Fruit fly (Drosophila melanogaster) whole organism, embryonic: ENCODE data around the gene CG34461.

Experiments
- Adf1 ChIP-seq: fragments of 200-800 bp; sonication (Bioruptor generic); IDR thresholded peaks from 2 replicates; pipeline ENCODE4 v1.3.6; 2022; ENCODE audit warnings: missing biosample characterization, missing genetic modification characterization
- Atf3 ChIP-seq: fragments of 200-800 bp; sonication (Bioruptor generic); optimal IDR thresholded peaks from 3 replicates; lab custom pipeline; 2016; ENCODE audit warnings: missing biosample characterization, missing genetic modification characterization
- CG12155 ChIP-seq: fragments of 200-800 bp; sonication (Bioruptor generic); optimal IDR thresholded peaks from 3 replicates; lab custom pipeline; 2016; ENCODE audit warnings: missing biosample characterization, missing genetic modification characterization
- CG12744 ChIP-seq: fragments of 200-800 bp; sonication (Bioruptor generic); optimal IDR thresholded peaks from 2 replicates; lab custom pipeline; 2016; ENCODE audit warnings: missing biosample characterization, missing genetic modification characterization
- CG13424 ChIP-seq: fragments of 200-800 bp; sonication (Bioruptor generic); optimal IDR thresholded peaks from 2 replicates; lab custom pipeline; 2019; ENCODE audit warnings: missing biosample characterization, mild to moderate bottlenecking, missing genetic modification characterization, moderate library complexity
- CG14050 ChIP-seq: fragments of 200-800 bp; sonication (Bioruptor generic); IDR thresholded peaks from 3 replicates; pipeline ENCODE4 v1.3.6; 2022; ENCODE audit warnings: missing biosample characterization, missing genetic modification characterization
- CG14441 ChIP-seq: fragments of 200-800 bp; sonication (Bioruptor generic); IDR thresholded peaks from 2 replicates; pipeline ENCODE4 v1.3.6; 2022; ENCODE audit warnings: missing biosample characterization, missing genetic modification characterization
- CG14667 ChIP-seq: fragments of 200-800 bp; sonication (Bioruptor generic); IDR thresholded peaks from 2 replicates; pipeline ENCODE4 v1.3.6; 2022; ENCODE audit warnings: missing biosample characterization, missing genetic modification characterization
- CG14965 ChIP-seq: fragments of 200-800 bp; sonication (Bioruptor generic); optimal IDR thresholded peaks from 2 replicates; lab custom pipeline; 2016; ENCODE audit warnings: missing biosample characterization, missing genetic modification characterization, borderline replicate concordance
- CG15011 ChIP-seq: fragments of 200-800 bp; sonication (Bioruptor generic); optimal IDR thresholded peaks from 3 replicates; lab custom pipeline; 2018; ENCODE audit warnings: missing biosample characterization, mild to moderate bottlenecking, missing genetic modification characterization
- CG1832 ChIP-seq: fragments of 200-800 bp; sonication (Bioruptor generic); optimal IDR thresholded peaks from 2 replicates; lab custom pipeline; 2017; ENCODE audit warnings: missing biosample characterization, mild to moderate bottlenecking, missing genetic modification characterization, inconsistent platforms
- CG2199 ChIP-seq: fragments of 200-800 bp; sonication (Bioruptor generic); IDR thresholded peaks from 3 replicates; pipeline ENCODE4 v1.3.6; 2022; ENCODE audit warnings: missing biosample characterization, missing genetic modification characterization
- CG30020 ChIP-seq: fragments of 200-800 bp; optimal IDR thresholded peaks from 2 replicates; lab custom pipeline; 2019; ENCODE audit warnings: missing biosample characterization, mild to moderate bottlenecking, missing genetic modification characterization, moderate library complexity
- CG30403 ChIP-seq: fragments of 200-800 bp; sonication (Bioruptor generic); optimal IDR thresholded peaks from 3 replicates; lab custom pipeline; 2016; ENCODE audit warnings: missing biosample characterization, missing genetic modification characterization
- CG31365 ChIP-seq: fragments of 200-800 bp; sonication (Bioruptor generic); optimal IDR thresholded peaks from 2 replicates; lab custom pipeline; 2018; ENCODE audit warnings: missing biosample characterization, mild to moderate bottlenecking, missing genetic modification characterization
- CG5180 ChIP-seq: fragments of 200-800 bp; sonication (Bioruptor generic); optimal IDR thresholded peaks from 3 replicates; lab custom pipeline; 2017; ENCODE audit warnings: missing biosample characterization, missing genetic modification characterization, mild to moderate bottlenecking, moderate library complexity, missing genetic modification reagents
- CG6854 ChIP-seq: fragments of 200-800 bp; sonication (Bioruptor generic); optimal IDR thresholded peaks from 3 replicates; lab custom pipeline; 2017; ENCODE audit warnings: missing biosample characterization, mild to moderate bottlenecking, missing genetic modification characterization
- CG7271 ChIP-seq: fragments of 200-800 bp; sonication (Bioruptor generic); optimal IDR thresholded peaks from 2 replicates; lab custom pipeline; 2018; ENCODE audit warnings: missing biosample characterization, mild to moderate bottlenecking, missing genetic modification characterization, moderate library complexity
- CG7372 ChIP-seq: fragments of 200-800 bp; sonication (Bioruptor generic); IDR thresholded peaks from 2 replicates; pipeline ENCODE4 v1.3.6; 2022; ENCODE audit warnings: missing biosample characterization, missing genetic modification characterization
- CG8478 ChIP-seq: fragments of >200 bp; optimal IDR thresholded peaks from 2 replicates; lab custom pipeline; 2018
- CG8765 ChIP-seq: fragments of 200-800 bp; sonication (Bioruptor generic); IDR thresholded peaks from 2 replicates; pipeline ENCODE4 v1.3.6; 2022; ENCODE audit warnings: missing biosample characterization, missing genetic modification characterization
- CG8944 ChIP-seq: fragments of 200-800 bp; sonication (Bioruptor generic); optimal IDR thresholded peaks from 3 replicates; lab custom pipeline; 2016; ENCODE audit warnings: missing biosample characterization, missing genetic modification characterization
- CG9215 ChIP-seq: fragments of 200-800 bp; sonication (Bioruptor generic); IDR thresholded peaks from 2 replicates; pipeline ENCODE4 v1.3.6; 2022; ENCODE audit warnings: missing biosample characterization, missing genetic modification characterization
- E2f2 ChIP-seq: fragments of 200-800 bp; sonication (Bioruptor generic); IDR thresholded peaks from 2 replicates; pipeline ENCODE4 v1.3.6; 2022; ENCODE audit warnings: missing biosample characterization, missing genetic modification characterization
- Ets65A ChIP-seq: fragments of 200-800 bp; sonication (Bioruptor generic); peaks from one replicate; lab custom pipeline; 2016; ENCODE audit warnings: missing biosample characterization, missing genetic modification characterization
- HLH3B ChIP-seq: fragments of 200-800 bp; sonication (Bioruptor generic); IDR thresholded peaks from 2 replicates; pipeline ENCODE4 v1.3.6; 2022; ENCODE audit warnings: missing biosample characterization, missing genetic modification characterization
- HLH4C ChIP-seq: fragments of 200-800 bp; sonication (Bioruptor generic); IDR thresholded peaks from 3 replicates; pipeline ENCODE4 v1.3.6; 2022; ENCODE audit warnings: missing biosample characterization, missing genetic modification characterization; ENCODE audit not compliant: partially characterized antibody
- Hsf ChIP-seq: fragments of 200-800 bp; sonication (Bioruptor generic); optimal IDR thresholded peaks from 3 replicates; lab custom pipeline; 2016; ENCODE audit warnings: missing biosample characterization, missing genetic modification characterization
- NC2α ChIP-seq: fragments of 200-800 bp; sonication (Bioruptor generic); optimal IDR thresholded peaks from 2 replicates; lab custom pipeline; 2016; ENCODE audit warnings: missing biosample characterization, missing genetic modification characterization
- Nf-YC ChIP-seq: fragments of 200-800 bp; optimal IDR thresholded peaks from 3 replicates; lab custom pipeline; 2019; ENCODE audit warnings: missing biosample characterization, mild to moderate bottlenecking, missing genetic modification characterization, moderate library complexity
- Tbp ChIP-seq: fragments of >200 bp; optimal IDR thresholded peaks from 2 replicates; lab custom pipeline; 2018; ENCODE audit warnings: missing biosample characterization, missing genetic modification characterization
- ash1 ChIP-seq: fragments of 200-800 bp; sonication (Bioruptor generic); optimal IDR thresholded peaks from 2 replicates; lab custom pipeline; 2018; ENCODE audit warnings: missing biosample characterization, mild to moderate bottlenecking, missing genetic modification characterization
- bigmax ChIP-seq: fragments of 200-800 bp; sonication (Bioruptor generic); optimal IDR thresholded peaks from 2 replicates; lab custom pipeline; 2018; ENCODE audit warnings: missing biosample characterization, mild to moderate bottlenecking, missing genetic modification characterization
- da ChIP-seq: fragments of 200-800 bp; sonication (Bioruptor generic); optimal IDR thresholded peaks from 2 replicates; lab custom pipeline; 2016; ENCODE audit warnings: missing biosample characterization, missing genetic modification characterization
- dpn ChIP-seq, 2 experiments: fragments of 200-800 bp; sonication (Bioruptor generic); optimal IDR thresholded peaks; 3 replicates each; lab custom pipeline; 2016; ENCODE audit warnings: missing biosample characterization in 2 of 2, missing genetic modification characterization in 2 of 2
- dysf ChIP-seq: fragments of 200-800 bp; sonication (Bioruptor generic); IDR thresholded peaks from 3 replicates; pipeline ENCODE4 v1.3.6; 2022; ENCODE audit warnings: missing biosample characterization, missing genetic modification characterization
- emc ChIP-seq: fragments of 200-800 bp; sonication (Bioruptor generic); optimal IDR thresholded peaks from 2 replicates; lab custom pipeline; 2016; ENCODE audit warnings: missing biosample characterization, missing genetic modification characterization
- ems ChIP-seq: fragments of 200-800 bp; sonication (Bioruptor generic); optimal IDR thresholded peaks from 3 replicates; lab custom pipeline; 2016; ENCODE audit warnings: missing biosample characterization, missing genetic modification characterization
- ftz-f1 ChIP-seq: fragments of 200-800 bp; sonication (Bioruptor generic); optimal IDR thresholded peaks from 2 replicates; lab custom pipeline; 2016; ENCODE audit warnings: missing biosample characterization, missing genetic modification characterization
- gcm2 ChIP-seq: fragments of 200-800 bp; sonication (Bioruptor generic); optimal IDR thresholded peaks from 2 replicates; lab custom pipeline; 2016; ENCODE audit warnings: missing biosample characterization, missing genetic modification characterization
- hb ChIP-seq: fragments of 200-800 bp; sonication (Bioruptor generic); IDR thresholded peaks from 3 replicates; pipeline ENCODE4 v1.3.6; 2022; ENCODE audit warnings: missing biosample characterization, missing genetic modification characterization; ENCODE audit not compliant: partially characterized antibody
- org-1 ChIP-seq: fragments of 200-800 bp; sonication (Bioruptor generic); optimal IDR thresholded peaks from 2 replicates; lab custom pipeline; 2017; ENCODE audit warnings: missing biosample characterization, missing genetic modification characterization
- peb ChIP-seq: fragments of 200-800 bp; sonication (Bioruptor generic); IDR thresholded peaks from 2 replicates; pipeline ENCODE4 v1.3.6; 2022; ENCODE audit warnings: missing biosample characterization, missing genetic modification characterization
- prd ChIP-seq, 3 experiments: fragments of >200 bp in 2 of 3; fragments of 200-800 bp in 1 of 3; sonication (Bioruptor generic) in 1 of 3; optimal IDR thresholded peaks in 2 of 3; IDR thresholded peaks in 1 of 3; 2 replicates in 2 of 3; 3 replicates in 1 of 3; pipeline versions ENCODE4 v1.3.6 to Lab custom; 2017 to 2022; ENCODE audit warnings: missing biosample characterization in 1 of 3, missing genetic modification characterization in 1 of 3
- run ChIP-seq: fragments of 200-800 bp; sonication (Bioruptor generic); optimal IDR thresholded peaks from 3 replicates; lab custom pipeline; 2018; ENCODE audit warnings: missing biosample characterization, mild to moderate bottlenecking, missing genetic modification characterization
- seq ChIP-seq: fragments of 200-800 bp; sonication (Bioruptor generic); IDR thresholded peaks from 2 replicates; pipeline ENCODE4 v1.3.6; 2022; ENCODE audit warnings: missing biosample characterization, missing genetic modification characterization
- sisA ChIP-seq: fragments of 200-800 bp; sonication (Bioruptor generic); IDR thresholded peaks from 2 replicates; pipeline ENCODE4 v1.3.6; 2022; ENCODE audit warnings: missing biosample characterization, missing genetic modification characterization
- slou ChIP-seq: fragments of 200-800 bp; sonication (Bioruptor generic); optimal IDR thresholded peaks from 3 replicates; lab custom pipeline; 2016; ENCODE audit warnings: missing biosample characterization, missing genetic modification characterization
- sob ChIP-seq: fragments of 200-800 bp; sonication (Bioruptor generic); IDR thresholded peaks from 2 replicates; pipeline ENCODE4 v1.3.6; 2022; ENCODE audit warnings: missing biosample characterization, missing genetic modification characterization
- toy ChIP-seq: fragments of 200-800 bp; sonication (Bioruptor generic); IDR thresholded peaks from 2 replicates; pipeline ENCODE4 v1.3.6; 2022; ENCODE audit warnings: missing biosample characterization, missing genetic modification characterization
- unpg ChIP-seq: fragments of 200-800 bp; sonication (Bioruptor generic); optimal IDR thresholded peaks from 3 replicates; lab custom pipeline; 2018; ENCODE audit warnings: missing biosample characterization, mild to moderate bottlenecking, missing genetic modification characterization, moderate library complexity

CG34461 gene

DNA sequence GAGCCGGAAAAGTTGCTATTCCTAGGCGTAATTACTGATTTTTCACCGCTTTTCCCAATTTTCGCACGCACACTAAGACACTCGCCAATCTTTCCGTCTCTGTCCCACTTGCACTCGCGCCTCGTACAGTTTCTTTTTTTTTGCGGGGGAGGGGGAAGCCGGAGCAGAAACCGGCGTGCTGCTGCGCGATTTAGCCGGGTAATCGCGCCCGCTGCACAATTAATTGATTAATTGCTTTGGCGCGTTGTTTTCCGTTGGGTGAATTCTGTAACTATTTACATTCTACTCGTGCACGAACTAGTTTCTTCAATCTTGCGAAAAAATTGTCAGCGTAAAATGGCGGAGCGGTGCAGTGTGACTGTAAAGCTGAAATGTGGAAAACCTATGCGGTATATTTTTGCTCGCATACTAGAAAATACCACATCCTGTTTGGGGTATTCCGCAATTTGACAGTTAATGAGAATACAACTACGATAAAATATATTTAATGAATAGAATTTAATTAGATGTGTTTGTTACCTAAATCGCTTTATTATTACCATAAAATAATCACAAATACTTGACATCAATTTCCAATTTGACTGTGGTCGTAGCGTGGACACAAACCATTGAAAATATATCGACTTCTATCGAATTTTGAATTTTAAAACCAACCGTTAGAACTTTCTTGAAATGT lies 10.4 kb upstream of the CG34461 start, which contains the start of gene Cpsf6 (continued):
- TF ChIP-seq CG31365 (tag; lab: Kevin White, UChicago) (peak; percentile 34), CG6854 (GFP tag; lab: Kevin White, UChicago) (no peak), bigmax (no peak), CG9215 (GFP tag; lab: Robert Waterston, UW) (peak; percentile 44; the same call in 1 of the 2 replicates), CG15011 (GFP tag; lab: Kevin White, UChicago) (peak; percentile 8), E2f2 (GFP tag; lab: Robert Waterston, UW) (peak; percentile 79), HLH3B (GFP tag; lab: Robert Waterston, UW) (peak; percentile 58), unpg (GFP tag; lab: Kevin White, UChicago) (peak; percentile 80), da (no peak), run (tag; lab: Kevin White, UChicago) (no peak), CG12744 (GFP tag; lab: Kevin White, UChicago) (no peak), Adf1 (peak; percentile 48; the same call in 1 of the 2 replicates), Atf3 (peak; percentile 37), dysf (GFP tag; lab: Robert Waterston, UW) (peak; percentile 71; the same call in 2 of the 3 replicates), CG13424 (tag; lab: Kevin White, UChicago) (peak; percentile 79), seq (no peak), CG14965 (GFP tag; lab: Kevin White, UChicago) (no peak), CG1832 (GFP tag; lab: Kevin White, UChicago) (peak; percentile 88), CG7271 (tag; lab: Kevin White, UChicago) (peak; percentile 42), hb (GFP tag; lab: Robert Waterston, UW) (no peak), dpn (GFP tag; optimal IDR thresholded peaks at IDR 0.05; lab: Kevin White, UChicago) (peak; percentile 52 to 71), HLH4C (GFP tag; lab: Robert Waterston, UW) (no peak), sob (peak; percentile 58), ftz-f1 (GFP tag; lab: Kevin White, UChicago) (no peak), CG30020 (tag; lab: Kevin White, UChicago) (peak; percentile 64), CG8478 (lab: Kevin White, UChicago) (peak; percentile 88), NC2α (no peak), CG7372 (GFP tag; lab: Robert Waterston, UW) (peak; percentile 68), slou (GFP tag; lab: Kevin White, UChicago) (no peak), sisA (peak; percentile 23; the same call in 1 of the 2 replicates), CG8765 (GFP tag; lab: Robert Waterston, UW) (peak; percentile 50; the same call in 1 of the 2 replicates), CG8944 (GFP tag; lab: Kevin White, UChicago) (peak; percentile 6), gcm2 (no peak), CG14441 (GFP tag; lab: Robert Waterston, UW) (peak; percentile 48), Nf-YC (tag; lab: Kevin White, UChicago) (peak; percentile 66), toy (GFP tag; lab: Robert Waterston, UW) (no peak), CG30403 (peak; percentile 70), peb (GFP tag; lab: Robert Waterston, UW) (no peak), CG14050 (peak; percentile 61; the same call in 2 of the 3 replicates), CG2199 (GFP tag; lab: Robert Waterston, UW) (no peak), Hsf (GFP tag; lab: Kevin White, UChicago) (peak; percentile 61), CG12155 (GFP tag; lab: Kevin White, UChicago) (peak; percentile 44), prd (optimal IDR thresholded peaks at IDR 0.05; lab: Kevin White, UChicago) (no peak), prd (GFP tag; IDR thresholded peaks at IDR 0.05; lab: Robert Waterston, UW) (peak; percentile 74), org-1 (GFP tag; lab: Kevin White, UChicago) (no peak), CG5180 (GFP tag; lab: Kevin White, UChicago) (no peak), ems (GFP tag; lab: Kevin White, UChicago) (peak; percentile 35), Ets65A (GFP tag; lab: Kevin White, UChicago) (peak; percentile 91), ash1 (no peak), Tbp (GFP tag; lab: Kevin White, UChicago) (peak; percentile 27), emc (GFP tag; lab: Kevin White, UChicago) (no peak), CG14667 (peak; percentile 30; the same call in 1 of the 2 replicates)
